Worm (Caenorhabditis elegans) whole organism, L3 larva: ENCODE data around the gene lin-2.

Source experiments
- aly-2 ChIP-seq: fragments of 150-350 bp; optimal IDR thresholded peaks from 2 replicates; lab custom pipeline; 2014; ENCODE audit warnings: missing biosample characterization, missing genetic modification characterization
- ama-1 ChIP-seq: fragments of 150-350 bp; optimal IDR thresholded peaks from 2 replicates; lab custom pipeline; 2018
- ceh-9 ChIP-seq: sonication (generic microtip); optimal IDR thresholded peaks from 2 replicates; lab custom pipeline; 2018; ENCODE audit warnings: missing biosample characterization, missing genetic modification characterization
- egl-27 ChIP-seq: sonication (generic microtip); optimal IDR thresholded peaks from 4 replicates; lab custom pipeline; 2017; ENCODE audit warnings: missing biosample characterization, missing genetic modification reagents, missing genetic modification characterization
- jun-1 ChIP-seq: fragments of 150-350 bp; optimal IDR thresholded peaks from 2 replicates; lab custom pipeline; 2014; ENCODE audit warnings: missing biosample characterization, missing genetic modification reagents, missing genetic modification characterization
- lin-39 ChIP-seq: fragments of 150-350 bp; optimal IDR thresholded peaks from 2 replicates; lab custom pipeline; 2018; ENCODE audit warnings: missing biosample characterization, missing genetic modification reagents, missing genetic modification characterization
- nhr-11 ChIP-seq: fragments of 150-350 bp; optimal IDR thresholded peaks from 2 replicates; lab custom pipeline; 2014; ENCODE audit warnings: missing biosample characterization, missing genetic modification characterization
- nhr-28 ChIP-seq: fragments of 150-350 bp; optimal IDR thresholded peaks from 2 replicates; lab custom pipeline; 2014; ENCODE audit warnings: missing biosample characterization, missing genetic modification characterization
- pha-4 ChIP-seq: fragments of 150-350 bp; optimal IDR thresholded peaks from 2 replicates; lab custom pipeline; 2014; ENCODE audit warnings: missing biosample characterization, missing genetic modification reagents, missing genetic modification characterization
- tbx-2 ChIP-seq: sonication (generic microtip); optimal IDR thresholded peaks from 2 replicates; lab custom pipeline; 2016; ENCODE audit warnings: mild to moderate bottlenecking, missing genetic modification characterization, missing compliant biosample characterization
- unc-39 ChIP-seq: sonication (generic microtip); optimal IDR thresholded peaks from 4 replicates; lab custom pipeline; 2017; ENCODE audit warnings: missing biosample characterization, missing genetic modification characterization
- unc-62 ChIP-seq: fragments of 150-350 bp; sonication (generic microtip); optimal IDR thresholded peaks from 4 replicates; lab custom pipeline; 2014; ENCODE audit warnings: missing biosample characterization, missing genetic modification reagents, missing genetic modification characterization
- ztf-11 ChIP-seq: fragments of 150-350 bp; optimal IDR thresholded peaks from 2 replicates; lab custom pipeline; 2014; ENCODE audit warnings: missing biosample characterization, missing genetic modification characterization

DNA sequence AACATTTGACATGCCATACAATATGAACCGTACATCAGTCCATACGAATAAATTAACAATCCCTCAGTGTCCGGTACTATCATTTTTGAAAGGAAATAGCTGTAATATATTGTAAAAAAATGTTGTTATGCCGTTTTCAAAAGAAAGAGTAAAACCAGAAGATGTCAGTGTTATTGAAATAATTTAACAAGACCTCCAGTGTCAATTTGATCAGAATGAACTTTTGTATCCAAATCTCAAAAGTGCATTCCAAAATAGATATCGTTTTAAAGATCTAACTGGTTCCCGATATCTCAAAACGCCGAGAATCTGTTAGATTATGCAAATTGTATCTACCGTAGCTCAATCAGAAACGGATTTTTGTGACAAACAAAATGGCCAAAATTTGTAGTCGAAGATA, 47.7 kb upstream of the lin-2 start, which contains the start of gene odr-7:
- no peak for TF ChIP-seq nhr-28 (tag; lab: Kevin White, UChicago)
- no peak for TF ChIP-seq aly-2
- no peak for TF ChIP-seq jun-1 (tag; lab: Kevin White, UChicago)
- TF ChIP-seq unc-39, result no peak
- TF ChIP-seq ceh-9 (tag; lab: Kevin White, UChicago), result no peak
- no peak for TF ChIP-seq ama-1 (lab: Kevin White, UChicago)
- TF ChIP-seq unc-62 (GFP tag; lab: Kevin White, UChicago), result no peak
- TF ChIP-seq lin-39, result no peak
- TF ChIP-seq egl-27, result no peak
- no peak for TF ChIP-seq tbx-2 (tag; lab: Kevin White, UChicago)
- no peak for TF ChIP-seq pha-4 (tag; lab: Kevin White, UChicago)
- no peak for TF ChIP-seq ztf-11 (tag; lab: Kevin White, UChicago)
- TF ChIP-seq nhr-11 (tag; lab: Kevin White, UChicago), result no peak
